Worm (Caenorhabditis elegans) whole organism, L2 larva: ENCODE results near the gene R08E5.1.

Experiments used
- ZK546.5 ChIP-seq: sonication (generic microtip); optimal IDR thresholded peaks from 2 replicates; lab custom pipeline; 2017; ENCODE audit warnings: missing biosample characterization, missing genetic modification characterization
- aly-2 ChIP-seq: fragments of 150-350 bp; optimal IDR thresholded peaks from 2 replicates; lab custom pipeline; 2014; ENCODE audit warnings: missing biosample characterization, missing genetic modification characterization
- ama-1 ChIP-seq: fragments of 150-350 bp; optimal IDR thresholded peaks from 2 replicates; lab custom pipeline; 2018; ENCODE audit warnings: inconsistent platforms
- ceh-82 ChIP-seq: fragments of 150-350 bp; optimal IDR thresholded peaks from 2 replicates; lab custom pipeline; 2014; ENCODE audit warnings: missing biosample characterization, missing genetic modification characterization
- fos-1 ChIP-seq: fragments of 150-350 bp; optimal IDR thresholded peaks from 2 replicates; lab custom pipeline; 2014; ENCODE audit warnings: missing biosample characterization, missing genetic modification characterization
- lin-39 ChIP-seq: fragments of 150-350 bp; optimal IDR thresholded peaks from 2 replicates; lab custom pipeline; 2014; ENCODE audit warnings: missing biosample characterization, missing genetic modification reagents, missing genetic modification characterization
- nhr-11 ChIP-seq: fragments of 150-350 bp; optimal IDR thresholded peaks from 2 replicates; lab custom pipeline; 2014; ENCODE audit warnings: missing biosample characterization, missing genetic modification characterization
- nhr-129 ChIP-seq: fragments of 150-350 bp; optimal IDR thresholded peaks from 2 replicates; lab custom pipeline; 2014; ENCODE audit warnings: missing biosample characterization, missing genetic modification characterization
- nhr-21 ChIP-seq: fragments of 150-350 bp; optimal IDR thresholded peaks from 2 replicates; lab custom pipeline; 2014; ENCODE audit warnings: missing biosample characterization, missing genetic modification characterization
- nhr-6 ChIP-seq: fragments of 150-350 bp; optimal IDR thresholded peaks from 2 replicates; lab custom pipeline; 2014; ENCODE audit warnings: missing biosample characterization, missing genetic modification characterization
- sem-4 ChIP-seq: fragments of 150-350 bp; optimal IDR thresholded peaks from 2 replicates; lab custom pipeline; 2014; ENCODE audit warnings: missing biosample characterization, missing genetic modification reagents, missing genetic modification characterization
- snpc-4 ChIP-seq: fragments of 150-350 bp; optimal IDR thresholded peaks from 2 replicates; lab custom pipeline; 2014; ENCODE audit warnings: missing biosample characterization, missing genetic modification characterization
- unc-62 ChIP-seq: fragments of 150-350 bp; optimal IDR thresholded peaks from 2 replicates; lab custom pipeline; 2014; ENCODE audit warnings: missing biosample characterization, missing genetic modification reagents, missing genetic modification characterization
- zag-1 ChIP-seq: fragments of 150-350 bp; optimal IDR thresholded peaks from 2 replicates; lab custom pipeline; 2014; ENCODE audit warnings: missing biosample characterization, missing genetic modification characterization

DNA sequence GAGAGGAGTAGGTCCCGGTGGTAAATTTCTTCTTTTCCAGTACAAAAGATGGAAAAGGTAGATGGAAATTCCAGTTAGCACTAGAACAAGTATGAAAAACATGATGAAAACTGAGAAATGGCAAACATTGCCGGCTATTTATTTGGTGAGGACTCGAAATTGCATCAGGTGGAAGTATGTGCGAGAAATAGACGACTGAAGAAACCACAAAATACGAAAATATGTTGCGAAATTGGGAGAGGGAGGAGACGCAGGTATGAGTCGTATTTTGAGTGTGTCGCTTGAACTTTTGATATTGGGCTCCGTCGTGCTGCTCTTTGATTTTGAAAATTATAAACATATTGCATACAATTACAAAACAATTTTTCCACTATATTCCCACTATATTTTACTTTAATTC lies 32.0 kb upstream of the R08E5.1 start, which contains the start of gene cyp-33C8:
- no peak for TF ChIP-seq ceh-82 (tag; lab: Kevin White, UChicago)
- TF ChIP-seq nhr-129 (tag; lab: Kevin White, UChicago): peak; percentile 95
- TF ChIP-seq aly-2 (tag; lab: Kevin White, UChicago): no peak
- TF ChIP-seq nhr-11: no peak
- TF ChIP-seq lin-39 (tag; lab: Kevin White, UChicago): no peak
- no peak for TF ChIP-seq snpc-4 (tag; lab: Kevin White, UChicago)
- no peak for TF ChIP-seq ama-1 (lab: Kevin White, UChicago)
- no peak for TF ChIP-seq nhr-21 (tag; lab: Kevin White, UChicago)
- no peak for TF ChIP-seq ZK546.5 (tag; lab: Kevin White, UChicago)
- TF ChIP-seq unc-62 (GFP tag; lab: Kevin White, UChicago): no peak
- TF ChIP-seq fos-1 (tag; lab: Kevin White, UChicago): peak; percentile 51
- no peak for TF ChIP-seq zag-1 (tag; lab: Kevin White, UChicago)
- TF ChIP-seq nhr-6 (tag; lab: Kevin White, UChicago): no peak
- TF ChIP-seq sem-4 (tag; lab: Kevin White, UChicago): no peak
